Worm (Caenorhabditis elegans) whole organism, late embryonic: ENCODE measurements around the gene srz-97.

ENCODE experiments used
- C38D4.7 ChIP-seq: fragments of 200-800 bp; sonication (Bioruptor generic); optimal IDR thresholded peaks from 2 replicates; lab custom pipeline; 2018; ENCODE audit warnings: mild to moderate bottlenecking, missing genetic modification characterization, moderate library complexity, missing compliant biosample characterization
- F13H6.1 ChIP-seq: sonication (generic microtip); optimal IDR thresholded peaks from 2 replicates; lab custom pipeline; 2016; ENCODE audit warnings: missing genetic modification characterization, missing compliant biosample characterization
- K02D7.2 ChIP-seq: sonication (generic microtip); optimal IDR thresholded peaks from 2 replicates; lab custom pipeline; 2017; ENCODE audit warnings: mild to moderate bottlenecking, missing genetic modification characterization, missing compliant biosample characterization
- K09A11.1 ChIP-seq: sonication (generic microtip); optimal IDR thresholded peaks from 2 replicates; lab custom pipeline; 2017; ENCODE audit warnings: antibody characterized with exemption, mild to moderate bottlenecking, missing genetic modification characterization, missing compliant biosample characterization; ENCODE audit not compliant: insufficient read depth
- ceh-19 ChIP-seq: fragments of 200-800 bp; sonication (Bioruptor generic); optimal IDR thresholded peaks from 2 replicates; lab custom pipeline; 2018; ENCODE audit warnings: mild to moderate bottlenecking, missing genetic modification characterization, missing compliant biosample characterization
- ceh-2 ChIP-seq: sonication (generic microtip); optimal IDR thresholded peaks from 2 replicates; lab custom pipeline; 2016; ENCODE audit warnings: missing genotype, missing genetic modification characterization, missing compliant biosample characterization
- ceh-22 ChIP-seq: sonication (generic microtip); optimal IDR thresholded peaks from 2 replicates; lab custom pipeline; 2017; ENCODE audit warnings: missing biosample characterization, missing genetic modification characterization
- ceh-31 ChIP-seq: sonication (generic microtip); optimal IDR thresholded peaks from 2 replicates; lab custom pipeline; 2016; ENCODE audit warnings: missing genetic modification characterization, missing compliant biosample characterization
- ceh-45 ChIP-seq: fragments of 200-800 bp; sonication (Bioruptor generic); IDR thresholded peaks from 2 replicates; pipeline ENCODE4 v1.3.6; 2022; ENCODE audit warnings: missing genetic modification reagents, missing genetic modification characterization, missing compliant biosample characterization
- che-1 ChIP-seq: sonication (generic microtip); optimal IDR thresholded peaks from 2 replicates; lab custom pipeline; 2016; ENCODE audit warnings: mild to moderate bottlenecking, missing genetic modification characterization, missing compliant biosample characterization
- dve-1 ChIP-seq: sonication (generic microtip); optimal IDR thresholded peaks from 2 replicates; lab custom pipeline; 2017; ENCODE audit warnings: antibody characterized with exemption, mild to moderate bottlenecking, missing genetic modification characterization, missing compliant biosample characterization
- elt-2 ChIP-seq: sonication (generic microtip); optimal IDR thresholded peaks from 2 replicates; lab custom pipeline; 2016; ENCODE audit warnings: missing genetic modification reagents, missing genetic modification characterization, missing compliant biosample characterization
- elt-4 ChIP-seq: sonication (generic microtip); optimal IDR thresholded peaks from 2 replicates; lab custom pipeline; 2016; ENCODE audit warnings: missing genetic modification characterization, missing compliant biosample characterization
- eyg-1 ChIP-seq: sonication (generic microtip); optimal IDR thresholded peaks from 2 replicates; lab custom pipeline; 2016; ENCODE audit warnings: missing genotype, missing genetic modification characterization, missing compliant biosample characterization
- fkh-10 ChIP-seq: fragments of 150-350 bp; optimal IDR thresholded peaks from 2 replicates; lab custom pipeline; 2014; ENCODE audit warnings: missing biosample characterization, missing genetic modification reagents, missing genetic modification characterization
- fkh-6 ChIP-seq: sonication (generic microtip); optimal IDR thresholded peaks from 2 replicates; lab custom pipeline; 2016; ENCODE audit warnings: missing genetic modification characterization, missing compliant biosample characterization
- gmeb-2 ChIP-seq: sonication (generic microtip); optimal IDR thresholded peaks from 2 replicates; lab custom pipeline; 2016; ENCODE audit warnings: missing genetic modification characterization, inconsistent platforms, missing compliant biosample characterization
- hlh-13 ChIP-seq: fragments of 200-800 bp; sonication (Bioruptor generic); optimal IDR thresholded peaks from 2 replicates; lab custom pipeline; 2018; ENCODE audit warnings: mild to moderate bottlenecking, missing genetic modification characterization, missing compliant biosample characterization
- hlh-8 ChIP-seq: sonication (generic microtip); optimal IDR thresholded peaks from 2 replicates; lab custom pipeline; 2016; ENCODE audit warnings: missing genotype, missing genetic modification characterization, missing compliant biosample characterization
- lin-11 ChIP-seq: fragments of 200-800 bp; sonication (Bioruptor generic); optimal IDR thresholded peaks from 2 replicates; lab custom pipeline; 2018; ENCODE audit warnings: mild to moderate bottlenecking, missing genetic modification characterization, missing compliant biosample characterization
- nfya-1 ChIP-seq: sonication (generic microtip); optimal IDR thresholded peaks from 2 replicates; lab custom pipeline; 2017; ENCODE audit warnings: missing genetic modification characterization, mild to moderate bottlenecking, missing compliant biosample characterization, antibody characterized with exemption, moderate library complexity
- nhr-11 ChIP-seq: fragments of 150-350 bp; optimal IDR thresholded peaks from 2 replicates; lab custom pipeline; 2014; ENCODE audit warnings: missing biosample characterization, missing genetic modification characterization
- odd-2 ChIP-seq: sonication (generic microtip); optimal IDR thresholded peaks from 2 replicates; lab custom pipeline; 2017; ENCODE audit warnings: antibody characterized with exemption, mild to moderate bottlenecking, missing genetic modification characterization, missing compliant biosample characterization
- pha-2 ChIP-seq: sonication (generic microtip); optimal IDR thresholded peaks from 2 replicates; lab custom pipeline; 2017; ENCODE audit warnings: mild to moderate bottlenecking, missing genetic modification characterization, missing compliant biosample characterization
- pqm-1 ChIP-seq: sonication (generic microtip); optimal IDR thresholded peaks from 2 replicates; lab custom pipeline; 2016; ENCODE audit warnings: missing genetic modification characterization, missing compliant biosample characterization
- ref-2 ChIP-seq: sonication (generic microtip); optimal IDR thresholded peaks from 2 replicates; lab custom pipeline; 2016; ENCODE audit warnings: missing genetic modification characterization, missing compliant biosample characterization
- sdc-2 ChIP-seq: sonication (generic microtip); optimal IDR thresholded peaks from 2 replicates; lab custom pipeline; 2016; ENCODE audit warnings: missing genotype, missing genetic modification characterization, missing compliant biosample characterization
- sox-4 ChIP-seq: sonication (generic microtip); optimal IDR thresholded peaks from 2 replicates; lab custom pipeline; 2017; ENCODE audit warnings: mild to moderate bottlenecking, missing genetic modification characterization, inconsistent platforms, missing compliant biosample characterization
- tbx-7 ChIP-seq: sonication (generic microtip); optimal IDR thresholded peaks from 2 replicates; lab custom pipeline; 2016; ENCODE audit warnings: missing genotype, missing genetic modification characterization, missing compliant biosample characterization
- ttx-3 ChIP-seq: sonication (generic microtip); optimal IDR thresholded peaks from 2 replicates; lab custom pipeline; 2016; ENCODE audit warnings: missing genetic modification reagents, missing genetic modification characterization, missing compliant biosample characterization
- unc-3 ChIP-seq, 2 experiments: fragments of 200-800 bp in 1 of 2; sonication (Bioruptor generic) in 1 of 2; sonication (generic microtip) in 1 of 2; conservative IDR thresholded peaks in 1 of 2; optimal IDR thresholded peaks in 1 of 2; 2 replicates each; pipeline versions ENCODE4 v1.3.6 to Lab custom; 2016 to 2022; ENCODE audit warnings: missing compliant biosample characterization in 2 of 2, missing genetic modification characterization in 2 of 2, missing genetic modification reagents in 1 of 2
- zip-5 ChIP-seq: sonication (generic microtip); optimal IDR thresholded peaks from 2 replicates; lab custom pipeline; 2016; ENCODE audit warnings: missing genetic modification characterization, missing compliant biosample characterization

The srz-97 gene

ce11 chrV:14472229-14472628, 4.2 kb upstream of the srz-97 start, which contains the start of gene clec-227:
clec-227 (plus strand) TSS chrV:14472529.
- no peak for TF ChIP-seq ceh-2 (tag; lab: Kevin White, UChicago)
- no peak for TF ChIP-seq ceh-31 (tag; lab: Kevin White, UChicago)
- no peak for TF ChIP-seq che-1
- no peak for TF ChIP-seq unc-3 (GFP tag; conservative IDR thresholded peaks at IDR 0.05; lab: Robert Waterston, UW)
- no peak for TF ChIP-seq unc-3 (tag; optimal IDR thresholded peaks at IDR 0.05; lab: Kevin White, UChicago)
- TF ChIP-seq ref-2 (tag; lab: Kevin White, UChicago): no peak
- no peak for TF ChIP-seq F13H6.1 (tag; lab: Kevin White, UChicago)
- no peak for TF ChIP-seq zip-5 (tag; lab: Kevin White, UChicago)
- TF ChIP-seq nfya-1 (tag; lab: Kevin White, UChicago): no peak
- no peak for TF ChIP-seq nhr-11 (tag; lab: Kevin White, UChicago)

ce11 chrV:14468931-14469330, 885 bp upstream of the srz-97 start, which contains the start of gene clec-57:
clec-57 (plus strand) TSS chrV:14469231.
- no peak for TF ChIP-seq gmeb-2 (tag; lab: Kevin White, UChicago)
- TF ChIP-seq hlh-8 (tag; lab: Kevin White, UChicago): no peak
- TF ChIP-seq hlh-13: no peak
- no peak for TF ChIP-seq pqm-1 (tag; lab: Kevin White, UChicago)

ce11 chrV:14464368-14464767, 3.7 kb downstream of the srz-97 start, which contains the start of gene F08H9.4:
F08H9.4 (minus strand) TSS chrV:14464428.
- TF ChIP-seq che-1: no peak
- TF ChIP-seq ceh-22 (tag; lab: Kevin White, UChicago): no peak
- no peak for TF ChIP-seq odd-2
- TF ChIP-seq tbx-7 (tag; lab: Kevin White, UChicago): no peak
- no peak for TF ChIP-seq sox-4 (tag; lab: Kevin White, UChicago)

ce11 chrV:14463087-14463486, 5.0 kb downstream of the srz-97 start, which contains the start of gene F08H9.3:
F08H9.3 (minus strand) TSS chrV:14463338.
- TF ChIP-seq ref-2 (tag; lab: Kevin White, UChicago) (peak; percentile 17), elt-2 (tag; lab: Kevin White, UChicago) (peak; percentile 2)

ce11 chrV:14462653-14463052, 5.4 kb downstream of the srz-97 start:
- TF ChIP-seq fkh-10 (GFP tag; lab: Kevin White, UChicago) (no peak), ceh-2 (tag; lab: Kevin White, UChicago) (no peak), eyg-1 (tag; lab: Kevin White, UChicago) (no peak), pha-2 (tag; lab: Kevin White, UChicago) (no peak), dve-1 (tag; lab: Kevin White, UChicago) (no peak), lin-11 (tag; lab: Kevin White, UChicago) (no peak), elt-4 (tag; lab: Kevin White, UChicago) (no peak), sdc-2 (tag; lab: Kevin White, UChicago) (no peak), fkh-6 (tag; lab: Kevin White, UChicago) (no peak)

ce11 chrV:14460615-14461102, 7.4 kb downstream of the srz-97 start, which contains the start of gene F08H9.2:
F08H9.2 (plus strand) TSS chrV:14460665.
- TF ChIP-seq nfya-1 (tag; lab: Kevin White, UChicago) (no peak), ref-2 (tag; lab: Kevin White, UChicago) (no peak), nhr-11 (tag; lab: Kevin White, UChicago) (no peak), ttx-3 (no peak), K02D7.2 (no peak), ceh-19 (GFP tag; lab: Kevin White, UChicago) (no peak), C38D4.7 (GFP tag; lab: Kevin White, UChicago) (no peak), lin-11 (tag; lab: Kevin White, UChicago) (no peak), K09A11.1 (no peak), ceh-45 (GFP tag; lab: Robert Waterston, UW) (no peak), elt-2 (tag; lab: Kevin White, UChicago) (no peak)
- TF ChIP-seq, all 69 proteins: peak for 0
